Fruit fly (Drosophila melanogaster): ENCODE measurements around the gene sima.

DNA sequence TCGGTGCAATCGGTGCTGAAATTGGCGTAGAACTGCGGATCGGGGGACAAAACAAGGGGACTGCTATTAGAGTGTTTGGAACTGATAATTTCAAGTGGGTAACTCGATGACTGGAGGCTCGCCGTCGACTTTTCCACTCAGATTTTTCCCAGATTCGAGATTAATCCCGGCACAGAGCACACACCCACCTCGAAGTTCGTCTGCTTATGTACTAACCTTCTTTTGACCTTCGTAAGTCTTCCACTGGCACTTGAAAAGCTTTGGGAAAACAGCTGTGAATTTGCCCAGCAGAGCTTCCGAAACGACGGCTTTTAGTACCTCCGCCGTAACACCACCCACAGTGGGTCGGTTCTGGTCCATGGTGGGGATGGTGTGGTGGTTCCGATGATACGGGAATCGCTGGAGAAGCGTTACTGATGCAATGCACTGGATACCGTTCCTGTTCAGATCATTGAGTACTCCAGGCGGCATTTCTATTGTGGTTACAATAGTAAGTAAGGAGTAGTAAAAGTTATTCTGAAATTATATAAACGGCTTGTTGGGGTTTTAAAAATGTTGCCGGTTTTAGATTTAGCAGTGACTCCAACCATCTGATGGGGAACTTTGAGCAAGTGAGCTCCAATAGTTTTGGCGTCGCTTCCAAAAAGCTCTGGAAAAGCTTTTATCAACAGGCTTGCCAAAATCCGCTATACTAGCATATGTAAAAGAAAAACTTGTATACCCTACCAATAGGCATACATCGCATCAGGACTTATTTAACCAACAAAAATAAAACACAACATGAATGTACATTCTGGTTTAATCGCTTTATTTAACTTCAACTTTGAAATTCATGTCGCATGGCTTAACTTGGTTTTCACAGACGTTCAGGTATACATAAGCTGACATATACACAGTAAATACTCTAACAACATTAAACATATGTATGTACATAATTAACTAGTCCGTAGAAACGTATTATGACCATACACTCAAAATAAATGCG is 76.2 kb downstream of the sima start, which contains the start of gene Tpi:
- TF ChIP-seq CG17806 (tag; optimal IDR thresholded peaks at IDR 0.05): no peak
- TF ChIP-seq rn (GFP tag; IDR thresholded peaks at IDR 0.05): no peak
- no peak for TF ChIP-seq D1 (tag; optimal IDR thresholded peaks at IDR 0.05)
- no peak for TF ChIP-seq Pif1A (GFP tag; optimal IDR thresholded peaks at IDR 0.05)
- TF ChIP-seq CG10348 (GFP tag; IDR thresholded peaks at IDR 0.05): no peak
- TF ChIP-seq EcR (GFP tag; optimal IDR thresholded peaks at IDR 0.05): no peak

Measured in whole organism, pupa.